Worm (Caenorhabditis elegans) whole organism, L1 larva: ENCODE results near the gene glt-7.

Source experiments
- C04F5.9 ChIP-seq: sonication (generic microtip); optimal IDR thresholded peaks from 2 replicates; lab custom pipeline; 2016; ENCODE audit warnings: missing genetic modification characterization, missing compliant biosample characterization
- C16A3.4 ChIP-seq: fragments of 150-350 bp; optimal IDR thresholded peaks from 2 replicates; lab custom pipeline; 2014; ENCODE audit warnings: missing biosample characterization, missing genetic modification characterization
- F16B12.6 ChIP-seq: fragments of 150-350 bp; optimal IDR thresholded peaks from 2 replicates; lab custom pipeline; 2014; ENCODE audit warnings: missing biosample characterization, missing genetic modification characterization
- aha-1 ChIP-seq: fragments of 150-350 bp; optimal IDR thresholded peaks from 2 replicates; lab custom pipeline; 2014; ENCODE audit warnings: missing biosample characterization, missing genetic modification characterization
- alr-1 ChIP-seq: fragments of 200-800 bp; sonication (Bioruptor generic); optimal IDR thresholded peaks from 2 replicates; lab custom pipeline; 2018; ENCODE audit warnings: borderline replicate concordance, mild to moderate bottlenecking, missing genetic modification characterization, missing compliant biosample characterization
- ama-1 ChIP-seq: fragments of 150-350 bp; optimal IDR thresholded peaks from 2 replicates; lab custom pipeline; 2014
- ceh-8 ChIP-seq: fragments of 200-800 bp; sonication (Bioruptor generic); optimal IDR thresholded peaks from 2 replicates; lab custom pipeline; 2018; ENCODE audit warnings: mild to moderate bottlenecking, missing genetic modification characterization, moderate library complexity, missing compliant biosample characterization
- ceh-82 ChIP-seq, 3 experiments: fragments of 150-350 bp in 1 of 3; sonication (generic microtip) in 2 of 3; optimal IDR thresholded peaks; 2 replicates each; lab custom pipeline; 2014 to 2017; ENCODE audit warnings: missing biosample characterization in 3 of 3, missing genetic modification characterization in 3 of 3
- ceh-90 ChIP-seq: sonication (generic microtip); optimal IDR thresholded peaks from 2 replicates; lab custom pipeline; 2016; ENCODE audit warnings: missing genetic modification characterization, missing compliant biosample characterization
- dpl-1 ChIP-seq, 3 experiments: fragments of 150-350 bp in 2 of 3; sonication (generic microtip) in 1 of 3; optimal IDR thresholded peaks; 2 replicates each; lab custom pipeline; 2014 to 2017; ENCODE audit warnings: missing biosample characterization in 3 of 3, missing genetic modification characterization in 3 of 3, missing genetic modification reagents in 3 of 3
- efl-1 ChIP-seq, 4 experiments: fragments of 150-350 bp; optimal IDR thresholded peaks in 3 of 4; peaks in 1 of 4; 1 replicate in 1 of 4; 2 replicates in 3 of 4; lab custom pipeline; 2014; ENCODE audit warnings: missing biosample characterization in 2 of 4, missing genetic modification characterization in 2 of 4, missing genetic modification reagents in 2 of 4
- egl-27 ChIP-seq, 2 experiments: fragments of 150-350 bp in 1 of 2; sonication (generic microtip); optimal IDR thresholded peaks; 3 replicates each; lab custom pipeline; 2017 to 2018; ENCODE audit warnings: missing biosample characterization in 2 of 2, missing genetic modification characterization in 2 of 2, missing genetic modification reagents in 2 of 2
- elt-2 ChIP-seq: sonication (generic microtip); optimal IDR thresholded peaks from 2 replicates; lab custom pipeline; 2016; ENCODE audit warnings: missing genetic modification characterization, mild to moderate bottlenecking, inconsistent platforms, missing compliant biosample characterization, missing genetic modification reagents
- elt-3 ChIP-seq, 6 experiments: fragments of 150-350 bp in 1 of 6; sonication (generic microtip); optimal IDR thresholded peaks; 2 replicates each; lab custom pipeline; 2017 to 2018; ENCODE audit warnings: missing biosample characterization in 6 of 6, missing genetic modification characterization in 6 of 6, inconsistent platforms in 1 of 6
- fkh-8 ChIP-seq: sonication (generic microtip); optimal IDR thresholded peaks from 2 replicates; lab custom pipeline; 2016; ENCODE audit warnings: mild to moderate bottlenecking, missing genetic modification characterization, missing compliant biosample characterization
- fos-1 ChIP-seq: fragments of 150-350 bp; optimal IDR thresholded peaks from 2 replicates; lab custom pipeline; 2014; ENCODE audit warnings: missing biosample characterization, missing genetic modification characterization
- grh-1 ChIP-seq: fragments of 200-800 bp; sonication (Bioruptor generic); IDR thresholded peaks from 2 replicates; pipeline ENCODE4 v1.3.6; 2022; ENCODE audit warnings: missing genetic modification reagents, missing genetic modification characterization, missing compliant biosample characterization
- hpl-2 ChIP-seq: fragments of 150-350 bp; optimal IDR thresholded peaks from 2 replicates; lab custom pipeline; 2014; ENCODE audit warnings: missing biosample characterization, missing genetic modification reagents, missing genetic modification characterization
- irx-1 ChIP-seq: sonication (generic microtip); optimal IDR thresholded peaks from 2 replicates; lab custom pipeline; 2016; ENCODE audit warnings: missing genetic modification characterization, missing compliant biosample characterization
- isw-1 ChIP-seq: fragments of 200-800 bp; sonication (Bioruptor generic); IDR thresholded peaks from 2 replicates; pipeline ENCODE4 v1.3.6; 2022; ENCODE audit warnings: missing genetic modification characterization, missing compliant biosample characterization
- jun-1 ChIP-seq: fragments of 150-350 bp; optimal IDR thresholded peaks from 2 replicates; lab custom pipeline; 2014; ENCODE audit warnings: missing biosample characterization, missing genetic modification reagents, missing genetic modification characterization
- lin-13 ChIP-seq: fragments of 150-350 bp; optimal IDR thresholded peaks from 2 replicates; lab custom pipeline; 2014; ENCODE audit warnings: missing biosample characterization, missing genetic modification reagents, missing genetic modification characterization
- lin-14 ChIP-seq: fragments of 200-800 bp; sonication (Bioruptor generic); optimal IDR thresholded peaks from 2 replicates; lab custom pipeline; 2018; ENCODE audit warnings: mild to moderate bottlenecking, missing genetic modification characterization, moderate library complexity, missing compliant biosample characterization
- lin-15B ChIP-seq: fragments of 150-350 bp; sonication (generic microtip); optimal IDR thresholded peaks from 3 replicates; lab custom pipeline; 2014; ENCODE audit warnings: missing biosample characterization, missing genetic modification characterization
- lin-35 ChIP-seq, 2 experiments: fragments of 150-350 bp; optimal IDR thresholded peaks; 2 replicates each; lab custom pipeline; 2014; ENCODE audit warnings: missing biosample characterization in 2 of 2, missing genetic modification characterization in 2 of 2, missing genetic modification reagents in 2 of 2
- lir-3 ChIP-seq: sonication (generic microtip); optimal IDR thresholded peaks from 2 replicates; lab custom pipeline; 2016; ENCODE audit warnings: mild to moderate bottlenecking, missing genetic modification characterization, moderate library complexity, missing compliant biosample characterization; ENCODE audit not compliant: poor library complexity
- lsy-2 ChIP-seq, 2 experiments: fragments of 150-350 bp; optimal IDR thresholded peaks; 2 replicates each; lab custom pipeline; 2014; ENCODE audit warnings: missing biosample characterization in 2 of 2, missing genetic modification characterization in 2 of 2
- mab-9 ChIP-seq: fragments of 200-800 bp; sonication (Bioruptor generic); IDR thresholded peaks from 2 replicates; pipeline ENCODE4 v1.3.6; 2022; ENCODE audit warnings: missing genetic modification reagents, missing genetic modification characterization, missing compliant biosample characterization
- mdl-1 ChIP-seq, 2 experiments: fragments of 150-350 bp; optimal IDR thresholded peaks; 2 replicates each; lab custom pipeline; 2014 to 2017; ENCODE audit warnings: missing biosample characterization in 2 of 2, missing genetic modification characterization in 2 of 2, inconsistent platforms in 1 of 2
- mep-1 ChIP-seq: fragments of 150-350 bp; optimal IDR thresholded peaks from 2 replicates; lab custom pipeline; 2014; ENCODE audit warnings: missing biosample characterization, missing genetic modification characterization
- nhr-19 ChIP-seq: fragments of 200-800 bp; sonication (Bioruptor generic); conservative IDR thresholded peaks from 2 replicates; pipeline ENCODE4 v1.3.6; 2022; ENCODE audit warnings: missing genetic modification characterization, missing compliant biosample characterization
- nhr-28 ChIP-seq: fragments of 150-350 bp; optimal IDR thresholded peaks from 2 replicates; lab custom pipeline; 2014; ENCODE audit warnings: missing biosample characterization, missing genetic modification characterization
- nhr-71 ChIP-seq: sonication (generic microtip); optimal IDR thresholded peaks from 2 replicates; lab custom pipeline; 2016; ENCODE audit warnings: mild to moderate bottlenecking, missing genetic modification characterization, moderate library complexity, missing compliant biosample characterization
- nhr-76 ChIP-seq: sonication (generic microtip); optimal IDR thresholded peaks from 2 replicates; lab custom pipeline; 2017; ENCODE audit warnings: missing biosample characterization, missing genetic modification characterization
- nhr-85 ChIP-seq: sonication (generic microtip); peaks from one replicate; lab custom pipeline; 2016; ENCODE audit warnings: missing genetic modification characterization, inconsistent platforms, missing compliant biosample characterization
- nhr-90 ChIP-seq: sonication (generic microtip); optimal IDR thresholded peaks from 2 replicates; lab custom pipeline; 2016; ENCODE audit warnings: mild to moderate bottlenecking, missing genetic modification characterization, missing compliant biosample characterization; ENCODE audit not compliant: poor library complexity
- pag-3 ChIP-seq: sonication (generic microtip); optimal IDR thresholded peaks from 2 replicates; lab custom pipeline; 2017; ENCODE audit warnings: missing genetic modification characterization, mild to moderate bottlenecking, missing compliant biosample characterization, antibody characterized with exemption, borderline replicate concordance; ENCODE audit not compliant: insufficient read depth
- pqm-1 ChIP-seq: sonication (generic microtip); optimal IDR thresholded peaks from 3 replicates; lab custom pipeline; 2017; ENCODE audit warnings: missing biosample characterization, missing genetic modification characterization
- rnt-1 ChIP-seq: sonication (generic microtip); optimal IDR thresholded peaks from 2 replicates; lab custom pipeline; 2016; ENCODE audit warnings: mild to moderate bottlenecking, missing genetic modification characterization, moderate library complexity, missing compliant biosample characterization
- skn-1 ChIP-seq: fragments of 150-350 bp; optimal IDR thresholded peaks from 2 replicates; lab custom pipeline; 2014; ENCODE audit warnings: missing biosample characterization, missing genetic modification characterization
- snpc-4 ChIP-seq: fragments of 150-350 bp; optimal IDR thresholded peaks from 2 replicates; lab custom pipeline; 2014; ENCODE audit warnings: missing biosample characterization, missing genetic modification characterization
- snu-23 ChIP-seq: sonication (generic microtip); optimal IDR thresholded peaks from 2 replicates; lab custom pipeline; 2016; ENCODE audit warnings: missing genetic modification characterization, missing compliant biosample characterization
- sup-37 ChIP-seq: fragments of 200-800 bp; sonication (Bioruptor generic); optimal IDR thresholded peaks from 2 replicates; lab custom pipeline; 2018; ENCODE audit warnings: mild to moderate bottlenecking, missing genetic modification characterization, missing compliant biosample characterization
- swsn-7 ChIP-seq: sonication (generic microtip); optimal IDR thresholded peaks from 2 replicates; lab custom pipeline; 2016; ENCODE audit warnings: missing genetic modification characterization, missing compliant biosample characterization
- tbx-2 ChIP-seq: sonication (generic microtip); optimal IDR thresholded peaks from 2 replicates; lab custom pipeline; 2016; ENCODE audit warnings: missing genetic modification characterization, missing compliant biosample characterization
- unc-130 ChIP-seq: fragments of 150-350 bp; optimal IDR thresholded peaks from 2 replicates; lab custom pipeline; 2017; ENCODE audit warnings: missing biosample characterization, missing genetic modification characterization, inconsistent platforms
- unc-30 ChIP-seq: sonication (generic microtip); optimal IDR thresholded peaks from 2 replicates; lab custom pipeline; 2017; ENCODE audit warnings: missing biosample characterization, missing genetic modification characterization
- unc-86 ChIP-seq: sonication (generic microtip); optimal IDR thresholded peaks from 2 replicates; lab custom pipeline; 2016; ENCODE audit warnings: missing genetic modification characterization, missing compliant biosample characterization
- vab-15 ChIP-seq: sonication (generic microtip); optimal IDR thresholded peaks from 2 replicates; lab custom pipeline; 2017; ENCODE audit warnings: missing genotype, mild to moderate bottlenecking, missing genetic modification characterization, missing compliant biosample characterization
- xbp-1 ChIP-seq: sonication (generic microtip); optimal IDR thresholded peaks from 2 replicates; lab custom pipeline; 2016; ENCODE audit warnings: missing genetic modification characterization, missing compliant biosample characterization
- ztf-11 ChIP-seq, 2 experiments: sonication (generic microtip); optimal IDR thresholded peaks; 2 replicates each; lab custom pipeline; 2016 to 2017; ENCODE audit warnings: missing genetic modification characterization in 2 of 2, missing biosample characterization in 1 of 2, missing compliant biosample characterization in 1 of 2
- ztf-4 ChIP-seq: fragments of 150-350 bp; optimal IDR thresholded peaks from 2 replicates; lab custom pipeline; 2014; ENCODE audit warnings: missing biosample characterization, missing genetic modification characterization

Gene glt-7

DNA sequence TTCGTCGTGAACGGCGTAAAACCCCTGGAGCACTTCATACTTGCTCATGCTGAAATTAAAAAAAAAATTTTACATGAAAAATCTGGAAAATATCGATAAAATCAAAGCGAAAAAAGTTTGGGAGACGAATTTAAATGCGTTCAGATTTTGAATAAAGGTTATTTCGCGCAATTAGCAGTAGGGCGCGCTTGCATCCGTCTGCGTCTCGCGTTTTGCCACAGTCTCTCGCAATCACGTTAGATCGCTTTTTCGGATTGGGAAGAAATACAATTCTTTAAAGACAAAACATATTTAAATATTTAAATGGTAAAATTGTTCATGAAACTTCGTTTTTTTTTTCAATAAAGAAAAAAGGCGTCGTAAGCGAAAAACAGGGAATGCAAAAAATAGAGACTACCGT is 12.5 kb upstream of the glt-7 start, which contains the start of gene pig-1:
pig-1 (minus strand) TSS at position 49 of the 400 bp plus-strand sequence.
- TF ChIP-seq snpc-4 (tag; lab: Kevin White, UChicago) (peak; percentile 52), nhr-71 (tag; lab: Kevin White, UChicago) (peak; percentile 85), lin-13 (GFP tag; lab: Kevin White, UChicago) (peak; percentile 62), elt-2 (tag; lab: Kevin White, UChicago) (no peak), egl-27 (tag; optimal IDR thresholded peaks at IDR 0.05; lab: Kevin White, UChicago) (no peak), nhr-90 (tag; lab: Kevin White, UChicago) (peak; percentile 79), dpl-1 (GFP tag; optimal IDR thresholded peaks at IDR 0.05; lab: Kevin White, UChicago) (peak; percentile 86 to 93 (median 92)), lsy-2 (tag; optimal IDR thresholded peaks at IDR 0.05; lab: Kevin White, UChicago) (peak; percentile 83 to 85), unc-130 (tag; lab: Kevin White, UChicago) (peak; percentile 92), unc-30 (no peak), mep-1 (peak; percentile 90), ceh-82 (tag; optimal IDR thresholded peaks at IDR 0.05; lab: Kevin White, UChicago) (peak; percentile 61 to 83 (median 72)), vab-15 (tag; lab: Kevin White, UChicago) (peak; percentile 86), F16B12.6 (tag; lab: Kevin White, UChicago) (peak; percentile 47), xbp-1 (tag; lab: Kevin White, UChicago) (peak; percentile 73), isw-1 (GFP tag; lab: Robert Waterston, UW) (peak; percentile 46), fos-1 (tag; lab: Kevin White, UChicago) (peak; percentile 49), lin-14 (GFP tag; lab: Kevin White, UChicago) (peak; percentile 83), jun-1 (tag; lab: Kevin White, UChicago) (peak; percentile 34), C16A3.4 (tag; lab: Kevin White, UChicago) (peak; percentile 80), mab-9 (no peak), elt-3 (tag; optimal IDR thresholded peaks at IDR 0.05; lab: Kevin White, UChicago) (peak in 2 of 6 experiments; percentile 36 to 72), ceh-90 (peak; percentile 18), irx-1 (tag; lab: Kevin White, UChicago) (peak; percentile 45), nhr-28 (tag; lab: Kevin White, UChicago) (no peak), nhr-85 (tag; lab: Kevin White, UChicago) (peak; percentile 80), skn-1 (tag; lab: Kevin White, UChicago) (peak; percentile 67), nhr-76 (tag; lab: Kevin White, UChicago) (no peak), alr-1 (tag; lab: Kevin White, UChicago) (no peak), lin-35 (GFP tag; optimal IDR thresholded peaks at IDR 0.05; lab: Kevin White, UChicago) (peak; percentile 87 to 96), fkh-8 (tag; lab: Kevin White, UChicago) (peak; percentile 62), ztf-4 (tag; lab: Kevin White, UChicago) (no peak), snu-23 (GFP tag; lab: Kevin White, UChicago) (peak; percentile 79), ama-1 (lab: Kevin White, UChicago) (no peak), sup-37 (GFP tag; lab: Kevin White, UChicago) (peak; percentile 9), tbx-2 (tag; lab: Kevin White, UChicago) (peak; percentile 77), aha-1 (tag; lab: Kevin White, UChicago) (peak; percentile 39), rnt-1 (peak; percentile 86), ceh-8 (GFP tag; lab: Kevin White, UChicago) (peak; percentile 45), C04F5.9 (tag; lab: Kevin White, UChicago) (peak; percentile 75), nhr-19 (GFP tag; lab: Robert Waterston, UW) (peak; percentile 80), efl-1 (optimal IDR thresholded peaks at IDR 0.05; lab: Kevin White, UChicago) (peak; percentile 94 to 97), efl-1 (GFP tag; optimal IDR thresholded peaks at IDR 0.05 in 1 of 2; lab: Kevin White, UChicago) (peak; percentile 93 to 99), grh-1 (peak; percentile 61; the same call in 1 of the 2 replicates), pag-3 (tag; lab: Kevin White, UChicago) (peak; percentile 17), hpl-2 (GFP tag; lab: Kevin White, UChicago) (no peak), lir-3 (tag; lab: Kevin White, UChicago) (no peak), unc-86 (peak; percentile 60), lin-15B (peak; percentile 68), swsn-7 (peak; percentile 78), mdl-1 (tag; optimal IDR thresholded peaks at IDR 0.05; lab: Kevin White, UChicago) (peak in 1 of 2 experiments; percentile 83), pqm-1 (tag; lab: Kevin White, UChicago) (no peak), ztf-11 (tag; optimal IDR thresholded peaks at IDR 0.05; lab: Kevin White, UChicago) (peak in 1 of 2 experiments; percentile 52)
